Worm (Caenorhabditis elegans): Measurements from ENCODE around the gene grl-26.

The grl-26 gene

ce11 chrIV:322497-322896, at the start of gene grl-26:
Gene grl-26 (minus strand): TSS chrIV:322814.
- TF ChIP-seq tbx-2 (tag; optimal IDR thresholded peaks at IDR 0.05) (peak; percentile 2), nhr-19 (GFP tag; conservative IDR thresholded peaks at IDR 0.05) (peak; percentile 45), lin-35 (GFP tag; optimal IDR thresholded peaks at IDR 0.05) (peak; percentile 18 to 69), C34B4.2 (tag; optimal IDR thresholded peaks at IDR 0.05) (no peak), ceh-82 (tag; optimal IDR thresholded peaks at IDR 0.05) (peak in 1 of 3 experiments; percentile 29), rnt-1 (tag; optimal IDR thresholded peaks at IDR 0.05) (peak; percentile 66), nhr-237 (tag; optimal IDR thresholded peaks at IDR 0.05) (no peak), mdl-1 (tag; optimal IDR thresholded peaks at IDR 0.05) (peak in 1 of 2 experiments; percentile 30), nhr-90 (tag; optimal IDR thresholded peaks at IDR 0.05; ENCODE audit: poor library complexity) (peak; percentile 34), fos-1 (tag; optimal IDR thresholded peaks at IDR 0.05) (no peak), lsy-2 (tag; optimal IDR thresholded peaks at IDR 0.05) (peak; percentile 35 to 61), elt-3 (tag; optimal IDR thresholded peaks at IDR 0.05) (peak in 1 of 6 experiments; percentile 18), lin-13 (GFP tag; optimal IDR thresholded peaks at IDR 0.05) (peak; percentile 22), snu-23 (GFP tag; optimal IDR thresholded peaks at IDR 0.05) (peak; percentile 60), dpl-1 (GFP tag; optimal IDR thresholded peaks at IDR 0.05) (peak in 1 of 3 experiments; percentile 34), nhr-47 (tag; optimal IDR thresholded peaks at IDR 0.05) (peak; percentile 35), C16A3.4 (tag; optimal IDR thresholded peaks at IDR 0.05) (peak; percentile 68), dsc-1 (tag; optimal IDR thresholded peaks at IDR 0.05) (no peak), jun-1 (tag; optimal IDR thresholded peaks at IDR 0.05) (no peak), nhr-85 (tag) (peak; percentile 68), swsn-7 (tag; optimal IDR thresholded peaks at IDR 0.05) (peak; percentile 20), efl-1 (optimal IDR thresholded peaks at IDR 0.05) (peak in 1 of 2 experiments; percentile 35), efl-1 (GFP tag; optimal IDR thresholded peaks at IDR 0.05 in 1 of 2) (peak; percentile 12 to 80), nhr-77 (tag; optimal IDR thresholded peaks at IDR 0.05) (peak; percentile 36), nhr-20 (tag; optimal IDR thresholded peaks at IDR 0.05) (peak; percentile 34), egl-27 (tag; optimal IDR thresholded peaks at IDR 0.05) (no peak), mep-1 (tag; optimal IDR thresholded peaks at IDR 0.05) (peak; percentile 56), blmp-1 (tag; optimal IDR thresholded peaks at IDR 0.05) (peak; percentile 26), fkh-10 (GFP tag; optimal IDR thresholded peaks at IDR 0.05) (no peak)

- peak in 1 of 2 experiments; percentile 9 for TF ChIP-seq lsy-2 (tag; optimal IDR thresholded peaks at IDR 0.05)
- TF ChIP-seq rnt-1 (tag; optimal IDR thresholded peaks at IDR 0.05) = no peak
- no peak for TF ChIP-seq jun-1 (tag; optimal IDR thresholded peaks at IDR 0.05)
- no peak for TF ChIP-seq dsc-1 (tag; optimal IDR thresholded peaks at IDR 0.05)
- TF ChIP-seq nhr-12 (tag; optimal IDR thresholded peaks at IDR 0.05) = no peak
- TF ChIP-seq nhr-20 (tag; optimal IDR thresholded peaks at IDR 0.05) = no peak
- peak; percentile 45 to 48 for TF ChIP-seq efl-1 (optimal IDR thresholded peaks at IDR 0.05)
- peak in 1 of 2 experiments; percentile 12 for TF ChIP-seq efl-1 (GFP tag; optimal IDR thresholded peaks at IDR 0.05 in 1 of 2)
- TF ChIP-seq ama-1 (optimal IDR thresholded peaks at IDR 0.05) = no peak
- TF ChIP-seq ceh-82 (tag; optimal IDR thresholded peaks at IDR 0.05) = peak; percentile 21 to 68 (median 24)
- TF ChIP-seq elt-3 (tag; optimal IDR thresholded peaks at IDR 0.05) = no peak
- no peak for TF ChIP-seq zip-4 (GFP tag; optimal IDR thresholded peaks at IDR 0.05)
- no peak for TF ChIP-seq pax-3 (tag; optimal IDR thresholded peaks at IDR 0.05)
- TF ChIP-seq swsn-7 (tag; optimal IDR thresholded peaks at IDR 0.05) = peak; percentile 3
- TF ChIP-seq unc-62 (GFP tag; optimal IDR thresholded peaks at IDR 0.05) = no peak
- no peak for TF ChIP-seq fos-1 (tag; optimal IDR thresholded peaks at IDR 0.05)
- TF ChIP-seq Y116A8C.19 (tag; optimal IDR thresholded peaks at IDR 0.05; ENCODE audit: borderline replicate concordance) = no peak
- no peak for TF ChIP-seq nhr-76 (tag; optimal IDR thresholded peaks at IDR 0.05)
- peak; percentile 26 for TF ChIP-seq isw-1 (GFP tag; IDR thresholded peaks at IDR 0.05)
- no peak for TF ChIP-seq mab-9 (GFP tag; IDR thresholded peaks at IDR 0.05)
- TF ChIP-seq elt-2 (tag; optimal IDR thresholded peaks at IDR 0.05) = no peak
- TF ChIP-seq grh-1 (GFP tag; IDR thresholded peaks at IDR 0.05) = no peak
- TF ChIP-seq unc-130 (tag; optimal IDR thresholded peaks at IDR 0.05) = no peak
- TF ChIP-seq nhr-85 (tag) = peak; percentile 27
- peak; percentile 5 for TF ChIP-seq snu-23 (GFP tag; optimal IDR thresholded peaks at IDR 0.05)
- TF ChIP-seq lin-13 (GFP tag; optimal IDR thresholded peaks at IDR 0.05) = no peak
- no peak for TF ChIP-seq lin-15B (tag; optimal IDR thresholded peaks at IDR 0.05)
- peak in 1 of 3 experiments; percentile 25 for TF ChIP-seq dpl-1 (GFP tag; optimal IDR thresholded peaks at IDR 0.05)
- TF ChIP-seq sox-4 (tag; optimal IDR thresholded peaks at IDR 0.05) = no peak
- no peak for TF ChIP-seq nhr-28 (tag; optimal IDR thresholded peaks at IDR 0.05)
- TF ChIP-seq xbp-1 (tag; optimal IDR thresholded peaks at IDR 0.05) = no peak
- TF ChIP-seq zag-1 (tag; optimal IDR thresholded peaks at IDR 0.05) = no peak
- peak; percentile 14 for TF ChIP-seq nhr-47 (tag; optimal IDR thresholded peaks at IDR 0.05)
- no peak for TF ChIP-seq nhr-71 (tag; optimal IDR thresholded peaks at IDR 0.05)
- no peak for TF ChIP-seq nhr-19 (GFP tag; conservative IDR thresholded peaks at IDR 0.05)
- TF ChIP-seq fkh-8 (tag; optimal IDR thresholded peaks at IDR 0.05) = no peak
- TF ChIP-seq unc-86 (tag; optimal IDR thresholded peaks at IDR 0.05) = peak; percentile 17
Observed at ce11 chrIV:372146-372789, 49.7 kb upstream of the grl-26 start.
